Fruit fly (Drosophila melanogaster): Measurements from ENCODE around the gene CG12121.

CG12121 gene

DNA sequence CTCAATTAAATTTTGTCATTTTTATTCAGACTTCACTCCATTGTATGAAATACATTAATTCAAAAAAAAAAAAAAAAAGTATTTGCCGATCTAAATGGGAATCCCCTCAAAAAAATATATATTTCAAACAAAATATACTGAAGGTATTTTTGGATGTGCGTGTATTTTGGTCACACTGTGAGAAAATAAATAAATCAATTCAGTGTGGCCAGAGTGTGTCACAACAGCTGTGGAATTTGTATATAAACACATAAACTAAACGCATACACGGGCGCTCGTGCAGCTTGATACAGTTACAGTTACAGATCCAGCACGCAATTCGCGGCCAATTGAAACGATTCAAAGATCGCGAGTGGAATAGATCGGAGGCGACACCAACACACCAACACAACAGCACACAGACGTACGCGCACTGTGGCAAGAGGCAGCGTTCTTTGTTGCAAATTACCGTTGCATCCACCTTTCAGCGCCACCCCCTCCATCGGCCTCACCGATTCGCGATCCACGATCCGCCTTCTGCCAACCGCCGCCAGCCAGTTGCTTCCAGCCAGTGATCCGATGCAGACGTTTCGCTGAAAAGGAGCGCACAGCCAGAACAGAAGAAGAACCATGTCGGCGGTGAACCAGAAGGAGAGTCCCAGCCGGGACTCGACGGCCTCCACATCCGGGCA, 18.1 kb upstream of the CG12121 start, which contains the start of gene CG17754 (continued):
- TF ChIP-seq sqz (GFP tag; optimal IDR thresholded peaks at IDR 0.05) (peak; percentile 52), CG8281 (tag; optimal IDR thresholded peaks at IDR 0.05) (no peak), crp (GFP tag; optimal IDR thresholded peaks at IDR 0.05) (peak; percentile 21 to 83), CG12659 (GFP tag; optimal IDR thresholded peaks at IDR 0.05) (peak; percentile 27), gfzf (GFP tag; optimal IDR thresholded peaks at IDR 0.05) (peak; percentile 82), pfk (GFP tag; optimal IDR thresholded peaks at IDR 0.05) (no peak), Bteb2 (GFP tag; optimal IDR thresholded peaks at IDR 0.05) (no peak), Optix (GFP tag; IDR thresholded peaks at IDR 0.05) (no peak), CG10267 (tag; optimal IDR thresholded peaks at IDR 0.05) (peak; percentile 14), ash1 (GFP tag; optimal IDR thresholded peaks at IDR 0.05) (no peak), CG3847 (GFP tag; IDR thresholded peaks at IDR 0.05) (peak; percentile 38), CoRest (tag; optimal IDR thresholded peaks at IDR 0.05) (peak; percentile 79), crol (GFP tag; IDR thresholded peaks at IDR 0.05) (peak; percentile 35; the same call in 1 of the 2 replicates), unc-4 (GFP tag; IDR thresholded peaks at IDR 0.05; ENCODE audit: partially characterized antibody) (0 out of 2 replicates have a peak, but pooled peaks have one; percentile 28), sug (tag; optimal IDR thresholded peaks at IDR 0.05) (peak; percentile 6), nerfin-1 (tag; optimal IDR thresholded peaks at IDR 0.05) (peak; percentile 83), CG4328 (GFP tag; optimal IDR thresholded peaks at IDR 0.05) (no peak), E2f2 (GFP tag; IDR thresholded peaks at IDR 0.05) (peak; percentile 57), sd (tag; optimal IDR thresholded peaks at IDR 0.05) (peak; percentile 85), Hmr (GFP tag; optimal IDR thresholded peaks at IDR 0.05) (peak; percentile 21), vnd (GFP tag; IDR thresholded peaks at IDR 0.05; ENCODE audit: partially characterized antibody) (no peak), BEAF-32 (GFP tag; optimal IDR thresholded peaks at IDR 0.05) (peak; percentile 31), CG14860 (GFP tag; IDR thresholded peaks at IDR 0.05; ENCODE audit: partially characterized antibody) (no peak), row (GFP tag; IDR thresholded peaks at IDR 0.05) (peak; percentile 34; the same call in 1 of the 3 replicates), chif (GFP tag; optimal IDR thresholded peaks at IDR 0.05) (no peak), stwl (tag; optimal IDR thresholded peaks at IDR 0.05) (peak; percentile 77), Lhr (GFP tag; optimal IDR thresholded peaks at IDR 0.05) (peak; percentile 59), stc (GFP tag; IDR thresholded peaks at IDR 0.05) (no peak), CrebB (tag; optimal IDR thresholded peaks at IDR 0.05) (no peak), Deaf1 (tag; optimal IDR thresholded peaks at IDR 0.05) (no peak)

DNA sequence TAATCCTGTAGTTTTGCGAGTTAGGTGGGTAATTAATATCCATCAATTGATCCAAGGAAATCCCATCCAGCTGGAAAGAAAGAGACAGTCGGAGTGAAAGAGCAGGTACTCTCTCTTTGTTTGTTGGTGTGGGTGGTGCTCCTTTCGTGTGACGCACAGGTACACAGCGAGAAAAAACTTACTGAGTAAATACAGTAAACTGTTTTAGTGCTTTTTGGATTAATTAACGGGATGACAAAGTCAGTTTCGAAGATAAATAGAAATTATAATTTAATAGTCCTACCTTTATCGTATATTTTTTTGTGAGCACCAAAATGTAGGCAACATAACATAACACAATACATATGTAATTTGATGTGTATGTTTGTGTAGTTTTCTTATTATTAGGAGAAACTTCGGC, 15.9 kb upstream of the CG12121 start:
- 0 out of 2 replicates have a peak, but pooled peaks have one; percentile 25 for TF ChIP-seq Ptx1 (GFP tag; IDR thresholded peaks at IDR 0.05)
- no peak for TF ChIP-seq CG15601 (tag; optimal IDR thresholded peaks at IDR 0.05)
- no peak for TF ChIP-seq CG1024 (GFP tag; IDR thresholded peaks at IDR 0.05)
- TF ChIP-seq CG13775 (GFP tag; optimal IDR thresholded peaks at IDR 0.05), result peak; percentile 22
- TF ChIP-seq Doc3 (GFP tag; IDR thresholded peaks at IDR 0.05; ENCODE audit: partially characterized antibody), result no peak
- TF ChIP-seq CG11085 (GFP tag; IDR thresholded peaks at IDR 0.05), result no peak
- TF ChIP-seq CG7372 (GFP tag; IDR thresholded peaks at IDR 0.05), result no peak
- TF ChIP-seq CG17829 (tag; optimal IDR thresholded peaks at IDR 0.05), result peak; percentile 38
- TF ChIP-seq Bgb (GFP tag; IDR thresholded peaks at IDR 0.05; ENCODE audit: partially characterized antibody), result no peak
- TF ChIP-seq CG4617 (GFP tag; optimal IDR thresholded peaks at IDR 0.05; ENCODE audit: borderline replicate concordance), result no peak
- TF ChIP-seq CG18476 (GFP tag; optimal IDR thresholded peaks at IDR 0.05), result no peak
- TF ChIP-seq CG9215 (GFP tag; IDR thresholded peaks at IDR 0.05), result no peak
- no peak; the same call in 2 of the 3 replicates for TF ChIP-seq ci (GFP tag; IDR thresholded peaks at IDR 0.05)
- TF ChIP-seq dmrt11E (tag; optimal IDR thresholded peaks at IDR 0.05), result peak; percentile 62
- TF ChIP-seq stwl (tag; optimal IDR thresholded peaks at IDR 0.05), result no peak
- no peak for TF ChIP-seq CG11456 (GFP tag; IDR thresholded peaks at IDR 0.05)
- TF ChIP-seq tgo (GFP tag; IDR thresholded peaks at IDR 0.05), result no peak
- TF ChIP-seq CG11398 (GFP tag; optimal IDR thresholded peaks at IDR 0.05), result no peak
- TF ChIP-seq Hmr (GFP tag; optimal IDR thresholded peaks at IDR 0.05), result no peak
- TF ChIP-seq dan (GFP tag; IDR thresholded peaks at IDR 0.05), result no peak
- no peak for TF ChIP-seq HHEX (GFP tag; optimal IDR thresholded peaks at IDR 0.05)

All from whole organism, embryonic.